Fruit fly (Drosophila melanogaster): ENCODE measurements around the gene CG2200.
A peak's percentile ranks its signal among the peaks of the same experiment; 100 is the strongest.

Gene CG2200

dm6 chrX:13094085-13094764 is at the start of gene CG2200 (continued):
- TF ChIP-seq Bgb (GFP tag; IDR thresholded peaks at IDR 0.05; ENCODE audit: partially characterized antibody) (peak; percentile 83), Doc2 (GFP tag; IDR thresholded peaks at IDR 0.05) (no peak), Bteb2 (GFP tag; optimal IDR thresholded peaks at IDR 0.05) (no peak), Gug (GFP tag; IDR thresholded peaks at IDR 0.05) (no peak), CG7745 (tag; optimal IDR thresholded peaks at IDR 0.05) (no peak), sd (tag; optimal IDR thresholded peaks at IDR 0.05) (peak; percentile 85), CG15479 (GFP tag; optimal IDR thresholded peaks at IDR 0.05) (no peak), az2 (GFP tag; optimal IDR thresholded peaks at IDR 0.05) (no peak), CG34376 (GFP tag; optimal IDR thresholded peaks at IDR 0.05) (peak; percentile 40), CrebB (tag; optimal IDR thresholded peaks at IDR 0.05) (no peak), CG18476 (GFP tag; optimal IDR thresholded peaks at IDR 0.05) (no peak), CG2678 (tag; optimal IDR thresholded peaks at IDR 0.05) (peak; percentile 26), CG4328 (GFP tag; optimal IDR thresholded peaks at IDR 0.05) (no peak), NC2β (GFP tag; optimal IDR thresholded peaks at IDR 0.05) (no peak), lov (optimal IDR thresholded peaks at IDR 0.05) (no peak), lov (GFP tag; IDR thresholded peaks at IDR 0.05) (no peak), twi (tag; optimal IDR thresholded peaks at IDR 0.05) (no peak), CG11696 (GFP tag; IDR thresholded peaks at IDR 0.05) (no peak), Myb (GFP tag; optimal IDR thresholded peaks at IDR 0.05) (peak; percentile 16), emc (GFP tag; optimal IDR thresholded peaks at IDR 0.05) (no peak), luna (GFP tag; optimal IDR thresholded peaks at IDR 0.05) (no peak), CG15011 (GFP tag; optimal IDR thresholded peaks at IDR 0.05) (no peak), CG7987 (GFP tag; optimal IDR thresholded peaks at IDR 0.05) (no peak), CG3726 (GFP tag; IDR thresholded peaks at IDR 0.05) (no peak), Poxn (GFP tag; IDR thresholded peaks at IDR 0.05) (no peak), row (GFP tag; IDR thresholded peaks at IDR 0.05) (peak; percentile 65), CoRest (tag; optimal IDR thresholded peaks at IDR 0.05) (peak; percentile 34), eyg (GFP tag; optimal IDR thresholded peaks at IDR 0.05) (no peak), Med (GFP tag) (peak; percentile 90), cg (GFP tag; optimal IDR thresholded peaks at IDR 0.05) (no peak), da (GFP tag; optimal IDR thresholded peaks at IDR 0.05) (no peak), gsb-n (tag; optimal IDR thresholded peaks at IDR 0.05) (no peak), Atf3 (GFP tag; optimal IDR thresholded peaks at IDR 0.05) (no peak), dmrt11E (tag; optimal IDR thresholded peaks at IDR 0.05) (no peak), esg (GFP tag; conservative IDR thresholded peaks at IDR 0.05) (no peak), ranshi (GFP tag; IDR thresholded peaks at IDR 0.05) (no peak), HLHmδ (GFP tag; optimal IDR thresholded peaks at IDR 0.05) (no peak), Lhr (GFP tag; optimal IDR thresholded peaks at IDR 0.05) (no peak), sima (GFP tag; optimal IDR thresholded peaks at IDR 0.05) (no peak), fd96Cb (tag; optimal IDR thresholded peaks at IDR 0.05) (peak; percentile 5), CG10462 (GFP tag; optimal IDR thresholded peaks at IDR 0.05) (no peak), kni (GFP tag; optimal IDR thresholded peaks at IDR 0.05) (no peak), jing (GFP tag; optimal IDR thresholded peaks at IDR 0.05) (no peak), nmo (GFP tag; optimal IDR thresholded peaks at IDR 0.05) (peak; percentile 42), unc-4 (GFP tag; IDR thresholded peaks at IDR 0.05; ENCODE audit: partially characterized antibody) (peak; percentile 73), Side (GFP tag; optimal IDR thresholded peaks at IDR 0.05) (no peak), MESR4 (GFP tag; optimal IDR thresholded peaks at IDR 0.05) (peak; percentile 58), Lim3 (GFP tag; IDR thresholded peaks at IDR 0.05) (no peak), Dad (GFP tag; optimal IDR thresholded peaks at IDR 0.05) (peak; percentile 17), CG6765 (GFP tag; optimal IDR thresholded peaks at IDR 0.05) (no peak), amos (GFP tag; IDR thresholded peaks at IDR 0.05; ENCODE audit: partially characterized antibody) (peak; percentile 76)

Measured in whole organism, embryonic.